Worm (Caenorhabditis elegans): ENCODE data around the gene tofu-2.
"Not testable (repeated sequence)": the region's sequence is repeated elsewhere in the genome, so short reads cannot be mapped to it uniquely, and the experiment has no call there.

DNA sequence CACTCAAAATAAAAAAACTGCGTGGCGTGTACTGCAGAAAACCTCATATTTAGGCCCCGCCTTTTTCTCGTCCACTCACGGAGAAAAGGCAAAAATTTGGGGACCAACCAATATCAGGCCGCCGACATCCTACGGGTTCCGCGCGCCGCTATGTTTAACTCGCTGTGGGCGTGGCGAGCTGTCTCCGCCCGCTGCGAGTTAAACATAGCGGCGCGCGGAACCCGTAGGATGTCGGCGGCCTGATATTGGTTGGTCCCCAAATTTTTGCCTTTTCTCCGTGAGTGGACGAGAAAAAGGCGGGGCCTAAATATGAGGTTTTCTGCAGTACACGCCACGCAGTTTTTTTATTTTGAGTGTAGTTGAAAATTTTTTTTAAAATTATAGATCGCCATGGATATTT, 11.7 kb upstream of the tofu-2 start, which contains the start of gene tmem-258:
- TF ChIP-seq nhr-237 (tag; optimal IDR thresholded peaks at IDR 0.05); hpl-2 (GFP tag; optimal IDR thresholded peaks at IDR 0.05); egl-13 (tag; optimal IDR thresholded peaks at IDR 0.05); nhr-20 (tag; optimal IDR thresholded peaks at IDR 0.05); fkh-10 (GFP tag; optimal IDR thresholded peaks at IDR 0.05); tbx-2 (tag; optimal IDR thresholded peaks at IDR 0.05); nhr-84 (tag; optimal IDR thresholded peaks at IDR 0.05): not testable (repeated sequence)

Measured in whole organism, L1 larva.